Fruit fly (Drosophila melanogaster): Measurements from ENCODE around the gene COX6CL.

COX6CL gene

DNA sequence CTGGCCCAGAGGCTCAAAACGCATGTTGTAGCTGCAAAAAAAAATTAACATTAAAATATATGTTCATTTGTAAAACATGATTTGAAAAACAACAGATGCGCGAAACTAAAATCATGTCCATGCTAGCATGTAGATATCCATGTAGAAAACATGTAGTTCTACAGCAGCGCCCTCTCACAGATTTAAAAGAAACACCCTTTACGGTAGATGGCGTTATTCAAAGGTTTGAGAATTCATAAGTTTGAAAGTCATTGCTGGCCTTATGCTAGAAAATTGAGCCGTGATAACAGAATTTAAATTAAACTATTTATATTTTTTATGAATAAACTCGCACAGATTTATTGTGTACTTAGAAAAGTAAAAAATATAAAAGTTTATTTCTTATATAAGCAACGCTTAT lies 47.1 kb downstream of the COX6CL start (continued):
- TF ChIP-seq ac (GFP tag; optimal IDR thresholded peaks at IDR 0.05) (no peak), CG8290 (GFP tag; optimal IDR thresholded peaks at IDR 0.05) (peak; percentile 10), CG8290 (tag; optimal IDR thresholded peaks at IDR 0.05) (no peak), B-H2 (GFP tag; optimal IDR thresholded peaks at IDR 0.05) (peak; percentile 31), CG6813 (GFP tag; optimal IDR thresholded peaks at IDR 0.05) (no peak), Bteb2 (GFP tag; optimal IDR thresholded peaks at IDR 0.05) (no peak), NC2β (GFP tag; optimal IDR thresholded peaks at IDR 0.05) (no peak), CG6683 (GFP tag; optimal IDR thresholded peaks at IDR 0.05) (no peak), trh (GFP tag; optimal IDR thresholded peaks at IDR 0.05) (no peak), en (GFP tag; optimal IDR thresholded peaks at IDR 0.05) (no peak), CG11696 (GFP tag; IDR thresholded peaks at IDR 0.05) (no peak), Rx (GFP tag; IDR thresholded peaks at IDR 0.05) (peak; percentile 18; the same call in 1 of the 2 replicates), CG5180 (GFP tag; optimal IDR thresholded peaks at IDR 0.05) (no peak), HmgD (GFP tag; optimal IDR thresholded peaks at IDR 0.05) (peak; percentile 65), Chrac-16 (GFP tag; optimal IDR thresholded peaks at IDR 0.05) (peak; percentile 69), CG13894 (tag; optimal IDR thresholded peaks at IDR 0.05) (peak; percentile 24), CG18764 (GFP tag; optimal IDR thresholded peaks at IDR 0.05) (peak; percentile 41), CG12155 (GFP tag; optimal IDR thresholded peaks at IDR 0.05) (no peak), Dbx (GFP tag; IDR thresholded peaks at IDR 0.05) (0 out of 3 replicates have a peak, but pooled peaks have one; percentile 34), CG12942 (GFP tag; optimal IDR thresholded peaks at IDR 0.05) (no peak), Tbp (GFP tag; optimal IDR thresholded peaks at IDR 0.05) (no peak), CG6272 (GFP tag; IDR thresholded peaks at IDR 0.05) (no peak), CG10979 (tag; optimal IDR thresholded peaks at IDR 0.05) (no peak), kni (GFP tag; optimal IDR thresholded peaks at IDR 0.05) (no peak), Lhr (GFP tag; optimal IDR thresholded peaks at IDR 0.05) (no peak), Xrp1 (GFP tag; IDR thresholded peaks at IDR 0.05) (peak; percentile 27; the same call in 1 of the 2 replicates), Med (GFP tag) (peak; percentile 86), chif (GFP tag; optimal IDR thresholded peaks at IDR 0.05) (peak in 1 of 2 experiments; percentile 49), E2f1 (GFP tag; IDR thresholded peaks at IDR 0.05) (no peak), Dek (tag; optimal IDR thresholded peaks at IDR 0.05) (peak; percentile 49), HLH3B (GFP tag; IDR thresholded peaks at IDR 0.05) (0 out of 2 replicates have a peak, but pooled peaks have one; percentile 27), hth (optimal IDR thresholded peaks at IDR 0.05) (no peak), nmo (GFP tag; optimal IDR thresholded peaks at IDR 0.05) (no peak), lilli (GFP tag; optimal IDR thresholded peaks at IDR 0.05) (peak; percentile 37), CG14860 (GFP tag; IDR thresholded peaks at IDR 0.05; ENCODE audit: partially characterized antibody) (0 out of 3 replicates have a peak, but pooled peaks have one; percentile 55), vnd (GFP tag; IDR thresholded peaks at IDR 0.05; ENCODE audit: partially characterized antibody) (peak; percentile 50; the same call in 2 of the 3 replicates), CG1602 (GFP tag; optimal IDR thresholded peaks at IDR 0.05) (peak; percentile 32), tap (tag; optimal IDR thresholded peaks at IDR 0.05) (no peak), cwo (GFP tag; optimal IDR thresholded peaks at IDR 0.05) (no peak), wdn (GFP tag; IDR thresholded peaks at IDR 0.05) (no peak), tin (GFP tag; optimal IDR thresholded peaks at IDR 0.05) (peak; percentile 30), Ada2b (GFP tag; IDR thresholded peaks at IDR 0.05) (no peak), cg (GFP tag; optimal IDR thresholded peaks at IDR 0.05) (no peak), CG18599 (GFP tag; optimal IDR thresholded peaks at IDR 0.05) (no peak), odd (GFP tag; optimal IDR thresholded peaks at IDR 0.05) (no peak), CG17328 (GFP tag; IDR thresholded peaks at IDR 0.05) (0 out of 2 replicates have a peak, but pooled peaks have one; percentile 9), D (optimal IDR thresholded peaks at IDR 0.05) (no peak), D (GFP tag; optimal IDR thresholded peaks at IDR 0.05) (no peak), Atf6 (GFP tag; IDR thresholded peaks at IDR 0.05) (0 out of 2 replicates have a peak, but pooled peaks have one; percentile 18), tgo (GFP tag; IDR thresholded peaks at IDR 0.05) (peak; percentile 52), CG18262 (tag; optimal IDR thresholded peaks at IDR 0.05) (no peak), bbx (GFP tag; IDR thresholded peaks at IDR 0.05; ENCODE audit: partially characterized antibody) (peak; percentile 50)

Measured in whole organism, embryonic.